Worm (Caenorhabditis elegans) whole organism, L4 larva: Measurements from ENCODE around the gene arrd-24.

Experiments used
- D1046.2 ChIP-seq: fragments of 200-800 bp; sonication (Bioruptor generic); IDR thresholded peaks from 2 replicates; pipeline ENCODE4 v1.3.6; 2022; ENCODE audit warnings: missing genetic modification characterization, missing compliant biosample characterization
- R02D3.7 ChIP-seq: fragments of 150-350 bp; sonication (generic microtip); optimal IDR thresholded peaks from 3 replicates; lab custom pipeline; 2014; ENCODE audit warnings: missing biosample characterization, missing genetic modification characterization
- Y48G9A.11 ChIP-seq: fragments of 200-800 bp; sonication (Bioruptor generic); IDR thresholded peaks from 2 replicates; pipeline ENCODE4 v1.3.6; 2022; ENCODE audit warnings: missing genetic modification reagents, missing genetic modification characterization, missing compliant biosample characterization
- Y75B8A.6 ChIP-seq: fragments of 200-800 bp; sonication (Bioruptor generic); IDR thresholded peaks from 2 replicates; pipeline ENCODE4 v1.3.6; 2022; ENCODE audit warnings: missing genetic modification reagents, missing genetic modification characterization, missing compliant biosample characterization
- ZK337.2 ChIP-seq: fragments of 200-800 bp; sonication (Bioruptor generic); IDR thresholded peaks from 2 replicates; pipeline ENCODE4 v1.3.6; 2022; ENCODE audit warnings: missing genetic modification reagents, missing genetic modification characterization, missing compliant biosample characterization
- aha-1 ChIP-seq: fragments of 150-350 bp; peaks from one replicate; lab custom pipeline; 2014; ENCODE audit warnings: missing biosample characterization, missing genetic modification characterization
- ceh-20 ChIP-seq: fragments of 200-800 bp; sonication (Bioruptor generic); IDR thresholded peaks from 2 replicates; pipeline ENCODE4 v1.3.6; 2022; ENCODE audit warnings: missing genetic modification reagents, missing genetic modification characterization, missing compliant biosample characterization
- ceh-28 ChIP-seq: fragments of 150-350 bp; optimal IDR thresholded peaks from 2 replicates; lab custom pipeline; 2014; ENCODE audit warnings: missing biosample characterization, missing genetic modification reagents, missing genetic modification characterization
- ceh-44 ChIP-seq: fragments of 200-800 bp; sonication (Bioruptor generic); IDR thresholded peaks from 2 replicates; pipeline ENCODE4 v1.3.6; 2022; ENCODE audit warnings: missing genetic modification reagents, missing genetic modification characterization, missing compliant biosample characterization
- ceh-62 ChIP-seq: sonication (generic microtip); optimal IDR thresholded peaks from 2 replicates; lab custom pipeline; 2017; ENCODE audit warnings: missing biosample characterization, missing genetic modification characterization
- ces-1 ChIP-seq: fragments of 150-350 bp; sonication (generic microtip); optimal IDR thresholded peaks from 4 replicates; lab custom pipeline; 2014; ENCODE audit warnings: missing biosample characterization, missing genetic modification reagents, missing genetic modification characterization
- daf-16 ChIP-seq, 3 experiments: sonication (generic microtip); optimal IDR thresholded peaks; 2 replicates each; lab custom pipeline; 2016 to 2017; ENCODE audit warnings: missing genetic modification characterization in 3 of 3, missing genetic modification reagents in 3 of 3, mild to moderate bottlenecking in 2 of 3, missing compliant biosample characterization in 2 of 3, missing biosample characterization in 1 of 3, moderate library complexity in 1 of 3
- dmd-6 ChIP-seq: fragments of 200-800 bp; sonication (Bioruptor generic); IDR thresholded peaks from 2 replicates; pipeline ENCODE4 v1.3.6; 2022; ENCODE audit warnings: missing genetic modification reagents, missing genetic modification characterization, missing compliant biosample characterization
- dve-1 ChIP-seq: sonication (generic microtip); optimal IDR thresholded peaks from 2 replicates; lab custom pipeline; 2017; ENCODE audit warnings: antibody characterized with exemption, mild to moderate bottlenecking, missing genetic modification characterization, missing compliant biosample characterization; ENCODE audit not compliant: insufficient read depth
- hif-1 ChIP-seq, 2 experiments: sonication (generic microtip); optimal IDR thresholded peaks; 2 replicates each; lab custom pipeline; 2016 to 2017; ENCODE audit warnings: missing compliant biosample characterization in 2 of 2, missing genetic modification characterization in 2 of 2, missing genetic modification reagents in 2 of 2, missing genotype in 2 of 2, mild to moderate bottlenecking in 1 of 2
- hlh-11 ChIP-seq: fragments of 200-800 bp; sonication (Bioruptor generic); optimal IDR thresholded peaks from 2 replicates; lab custom pipeline; 2018; ENCODE audit warnings: mild to moderate bottlenecking, missing genetic modification characterization, missing compliant biosample characterization
- hmg-1.1 ChIP-seq: fragments of 200-800 bp; sonication (Bioruptor generic); IDR thresholded peaks from 2 replicates; pipeline ENCODE4 v1.3.6; 2022; ENCODE audit warnings: missing genetic modification reagents, missing genetic modification characterization, missing compliant biosample characterization
- jun-1 ChIP-seq: fragments of 150-350 bp; optimal IDR thresholded peaks from 2 replicates; lab custom pipeline; 2014; ENCODE audit warnings: missing biosample characterization, missing genetic modification reagents, missing genetic modification characterization
- lin-38 ChIP-seq: fragments of 200-800 bp; sonication (Bioruptor generic); IDR thresholded peaks from 2 replicates; pipeline ENCODE4 v1.3.6; 2022; ENCODE audit warnings: missing genetic modification reagents, missing genetic modification characterization, missing compliant biosample characterization
- mep-1 ChIP-seq: fragments of 150-350 bp; sonication (generic microtip); optimal IDR thresholded peaks from 3 replicates; lab custom pipeline; 2014; ENCODE audit warnings: missing biosample characterization, missing genetic modification characterization
- mes-2 ChIP-seq: sonication (generic microtip); optimal IDR thresholded peaks from 2 replicates; lab custom pipeline; 2016; ENCODE audit warnings: missing genotype, mild to moderate bottlenecking, missing genetic modification characterization, missing compliant biosample characterization; ENCODE audit not compliant: poor library complexity, severe bottlenecking
- mxl-2 ChIP-seq: fragments of 200-800 bp; sonication (Bioruptor generic); conservative IDR thresholded peaks from 2 replicates; pipeline ENCODE4 v1.3.6; 2022; ENCODE audit warnings: missing genetic modification reagents, missing genetic modification characterization, missing compliant biosample characterization
- mxl-3 ChIP-seq: fragments of 200-800 bp; sonication (Bioruptor generic); optimal IDR thresholded peaks from 2 replicates; lab custom pipeline; 2018; ENCODE audit warnings: mild to moderate bottlenecking, missing genetic modification characterization, missing compliant biosample characterization
- nhr-11 ChIP-seq: fragments of 150-350 bp; optimal IDR thresholded peaks from 2 replicates; lab custom pipeline; 2014; ENCODE audit warnings: missing biosample characterization, missing genetic modification characterization
- nhr-111 ChIP-seq: fragments of 200-800 bp; sonication (Bioruptor generic); optimal IDR thresholded peaks from 2 replicates; lab custom pipeline; 2018; ENCODE audit warnings: mild to moderate bottlenecking, missing genetic modification characterization, missing compliant biosample characterization
- nhr-25 ChIP-seq: sonication (generic microtip); optimal IDR thresholded peaks from 2 replicates; lab custom pipeline; 2017; ENCODE audit warnings: missing genetic modification characterization, mild to moderate bottlenecking, missing compliant biosample characterization, antibody characterized with exemption, moderate library complexity, borderline replicate concordance; ENCODE audit not compliant: insufficient read depth
- nhr-28 ChIP-seq: fragments of 150-350 bp; optimal IDR thresholded peaks from 2 replicates; lab custom pipeline; 2014; ENCODE audit warnings: missing biosample characterization, missing genetic modification characterization
- nhr-41 ChIP-seq: fragments of 200-800 bp; sonication (Bioruptor generic); IDR thresholded peaks from 2 replicates; pipeline ENCODE4 v1.3.6; 2022; ENCODE audit warnings: missing genetic modification reagents, missing genetic modification characterization, missing compliant biosample characterization
- nhr-48 ChIP-seq: sonication (generic microtip); optimal IDR thresholded peaks from 2 replicates; lab custom pipeline; 2016; ENCODE audit warnings: mild to moderate bottlenecking, missing genetic modification characterization, missing compliant biosample characterization
- nhr-76 ChIP-seq: fragments of 150-350 bp; optimal IDR thresholded peaks from 2 replicates; lab custom pipeline; 2014; ENCODE audit warnings: missing biosample characterization, missing genetic modification characterization
- php-3 ChIP-seq: fragments of 200-800 bp; sonication (Bioruptor generic); IDR thresholded peaks from 2 replicates; pipeline ENCODE4 v1.3.6; 2022; ENCODE audit warnings: missing genetic modification reagents, missing genetic modification characterization, missing compliant biosample characterization
- pqm-1 ChIP-seq: sonication (generic microtip); optimal IDR thresholded peaks from 2 replicates; lab custom pipeline; 2017; ENCODE audit warnings: missing biosample characterization, missing genetic modification characterization
- saeg-2 ChIP-seq: fragments of 200-800 bp; sonication (Bioruptor generic); IDR thresholded peaks from 2 replicates; pipeline ENCODE4 v1.3.6; 2022; ENCODE audit warnings: missing genetic modification reagents, missing genetic modification characterization, missing compliant biosample characterization
- skn-1 ChIP-seq: fragments of 150-350 bp; optimal IDR thresholded peaks from 2 replicates; lab custom pipeline; 2014; ENCODE audit warnings: missing biosample characterization, missing genetic modification characterization
- spr-3 ChIP-seq: fragments of 200-800 bp; sonication (Bioruptor generic); optimal IDR thresholded peaks from 2 replicates; lab custom pipeline; 2018; ENCODE audit warnings: mild to moderate bottlenecking, missing genetic modification characterization, missing compliant biosample characterization
- unc-62 ChIP-seq, 3 experiments: fragments of 150-350 bp in 1 of 3; sonication (generic microtip); optimal IDR thresholded peaks in 2 of 3; peaks in 1 of 3; 1 replicate in 1 of 3; 2 replicates in 2 of 3; lab custom pipeline; 2014 to 2017; ENCODE audit warnings: missing biosample characterization in 3 of 3, missing genetic modification characterization in 3 of 3, missing genetic modification reagents in 3 of 3, missing genotype in 1 of 3
- vab-7 ChIP-seq: fragments of 200-800 bp; sonication (Bioruptor generic); IDR thresholded peaks from 2 replicates; pipeline ENCODE4 v1.3.6; 2022; ENCODE audit warnings: missing genetic modification reagents, missing genetic modification characterization, missing compliant biosample characterization

Gene arrd-24

DNA sequence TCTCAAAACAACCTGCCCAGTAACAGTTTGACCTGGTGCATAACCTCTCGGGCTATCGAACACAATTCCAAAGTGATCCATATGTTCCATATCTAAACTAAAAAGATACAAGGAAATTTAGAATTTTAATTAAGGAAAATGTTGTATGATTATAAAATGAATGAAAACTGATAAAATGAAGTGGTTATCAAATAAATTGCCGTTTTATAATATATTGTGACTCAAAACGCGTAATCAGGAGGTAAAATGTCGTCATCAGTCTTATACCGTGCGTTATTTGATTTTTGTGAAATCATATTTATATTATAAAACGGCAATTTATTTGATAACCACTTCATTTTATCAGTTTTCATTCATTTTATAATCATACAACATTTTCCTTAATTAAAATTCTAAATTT, at the start of gene arrd-24:
Gene arrd-24, minus strand, starts transcription at position 101 of the 400 bp plus-strand sequence.
- TF ChIP-seq pqm-1, result peak; percentile 24

DNA sequence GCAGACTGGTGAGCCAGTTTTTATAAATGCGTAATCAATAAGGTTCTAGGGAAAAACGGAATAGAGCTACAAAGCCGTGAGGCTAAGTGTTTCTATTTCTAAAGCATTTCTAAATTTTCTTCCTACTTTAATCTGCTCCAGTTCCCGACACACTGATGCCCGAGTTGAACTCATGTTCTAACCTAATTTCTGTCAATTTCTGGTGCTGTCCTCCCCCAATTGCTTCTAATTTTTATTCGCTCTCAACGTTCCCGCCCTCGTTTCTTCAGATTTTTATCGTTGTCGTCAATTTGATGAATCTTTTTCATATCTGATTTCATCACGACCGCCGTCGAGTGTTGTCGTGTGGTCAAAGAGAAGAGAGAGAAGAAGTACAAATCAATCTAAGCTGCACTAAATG, 49.6 kb upstream of the arrd-24 start:
- no peak for TF ChIP-seq nhr-76 (tag; lab: Kevin White, UChicago)
- no peak for TF ChIP-seq dve-1 (tag; lab: Kevin White, UChicago)
- TF ChIP-seq spr-3, result no peak
- no peak for TF ChIP-seq mxl-2 (GFP tag; lab: Robert Waterston, UW)
- no peak for TF ChIP-seq php-3 (GFP tag; lab: Robert Waterston, UW)
- TF ChIP-seq D1046.2 (GFP tag; lab: Robert Waterston, UW), result no peak
- TF ChIP-seq ceh-28 (tag; lab: Kevin White, UChicago), result no peak
- no peak for TF ChIP-seq hif-1 (tag; optimal IDR thresholded peaks at IDR 0.05; lab: Kevin White, UChicago)
- no peak for TF ChIP-seq lin-38
- no peak for TF ChIP-seq ces-1 (GFP tag; lab: Kevin White, UChicago)

DNA sequence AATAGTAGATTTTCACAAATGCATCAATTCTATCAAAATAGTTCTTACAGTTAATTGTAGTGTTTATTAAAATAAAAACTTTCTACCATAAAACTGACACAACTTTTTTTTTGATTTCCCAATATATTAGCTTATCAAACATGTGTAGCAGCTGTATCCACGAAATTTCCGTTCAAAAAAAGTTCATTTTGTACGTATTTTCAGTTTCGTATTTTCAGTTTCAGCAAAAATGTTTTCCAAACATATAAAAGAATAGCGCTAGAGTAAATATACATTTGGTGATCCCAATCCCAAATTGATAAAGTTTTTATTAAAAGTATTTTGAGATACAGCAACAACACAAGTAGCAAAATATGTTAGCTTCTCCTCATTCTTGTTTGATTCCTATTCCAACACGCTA, 49.1 kb upstream of the arrd-24 start:
- TF ChIP-seq unc-62 (GFP tag; optimal IDR thresholded peaks at IDR 0.05 in 1 of 2; lab: Kevin White, UChicago) (peak in 1 of 2 experiments; percentile 97), unc-62 (tag; optimal IDR thresholded peaks at IDR 0.05; lab: Kevin White, UChicago) (no peak), Y48G9A.11 (GFP tag; lab: Robert Waterston, UW) (no peak)

DNA sequence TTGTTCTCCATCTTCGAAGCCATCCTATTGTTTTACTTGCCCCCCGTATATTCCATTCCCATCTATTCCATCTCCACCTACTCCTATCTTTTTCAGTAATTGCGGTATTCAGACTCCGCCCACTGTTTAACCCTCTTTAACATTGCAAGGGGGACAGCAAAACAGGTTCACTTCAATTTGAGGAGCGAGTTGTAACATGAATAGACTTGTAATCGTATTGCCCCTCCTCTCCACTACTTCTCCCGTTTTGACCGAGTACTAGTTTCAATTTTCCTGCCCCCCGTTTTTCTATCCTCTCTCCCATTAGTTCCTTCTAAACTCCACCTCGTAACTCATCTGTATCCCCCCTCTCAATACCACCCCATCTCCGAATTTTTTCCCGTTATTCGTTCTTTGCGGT, 48.2 kb upstream of the arrd-24 start:
- TF ChIP-seq R02D3.7 (tag; lab: Kevin White, UChicago) (no peak), jun-1 (no peak), D1046.2 (GFP tag; lab: Robert Waterston, UW) (no peak), php-3 (GFP tag; lab: Robert Waterston, UW) (no peak)
- TF ChIP-seq, all 104 proteins: peak for 0

DNA sequence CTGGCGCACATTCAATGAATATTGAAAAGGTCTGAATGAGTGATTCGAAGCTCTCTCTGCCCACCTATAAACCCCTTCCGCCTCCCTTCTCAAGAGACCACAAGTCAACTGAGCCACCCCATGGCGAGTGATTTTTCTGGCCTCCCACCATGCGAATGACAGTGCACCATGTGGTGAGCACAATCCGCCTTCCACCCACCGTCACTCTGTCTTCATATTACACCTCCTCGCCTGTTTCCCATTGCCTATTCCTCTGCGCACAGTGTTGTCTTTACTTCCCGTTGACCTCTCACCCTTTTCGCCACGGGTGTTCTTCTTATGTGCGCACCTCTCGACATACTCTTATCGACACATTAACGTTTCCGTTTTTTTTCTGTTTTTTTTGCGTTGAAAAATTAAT, 46.6 kb upstream of the arrd-24 start:
- TF ChIP-seq nhr-11 (tag; lab: Kevin White, UChicago) (no peak), skn-1 (tag; lab: Kevin White, UChicago) (no peak), hlh-11 (tag; lab: Kevin White, UChicago) (no peak)

DNA sequence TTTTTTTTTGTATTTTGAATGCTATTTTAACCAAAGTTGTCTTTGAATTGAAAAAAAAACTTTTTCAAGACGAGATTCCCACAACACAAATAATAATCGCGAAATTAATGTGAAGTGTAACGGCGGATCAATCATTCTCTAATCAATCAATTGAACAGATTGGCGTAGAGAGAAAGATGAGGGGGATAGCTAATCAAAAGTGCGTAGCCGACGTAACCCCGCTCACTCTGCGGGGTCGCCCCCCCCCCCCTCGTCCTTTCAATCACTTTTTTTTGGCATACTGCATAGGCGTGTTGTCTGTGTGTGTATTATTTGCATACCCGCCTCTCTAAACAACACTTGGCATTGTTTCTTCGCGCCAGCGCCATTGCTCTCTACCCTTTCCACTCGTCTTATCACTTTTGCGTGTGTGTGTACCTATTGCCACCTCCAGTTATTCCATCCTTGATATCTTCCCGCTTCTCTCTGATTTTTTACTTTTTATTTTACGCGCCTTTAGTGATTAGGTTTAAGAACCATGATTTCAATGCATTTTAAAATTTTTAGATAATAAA, 44.2 kb upstream of the arrd-24 start:
- TF ChIP-seq hmg-1.1 (GFP tag; lab: Robert Waterston, UW), result no peak
- no peak for TF ChIP-seq daf-16 (GFP tag; optimal IDR thresholded peaks at IDR 0.05; lab: Kevin White, UChicago)
- TF ChIP-seq daf-16 (tag; optimal IDR thresholded peaks at IDR 0.05; lab: Kevin White, UChicago), result peak; percentile 67
- peak; percentile 14 for TF ChIP-seq mes-2 (tag; lab: Kevin White, UChicago)
- TF ChIP-seq Y75B8A.6 (GFP tag; lab: Robert Waterston, UW), result no peak
- no peak for TF ChIP-seq saeg-2 (GFP tag; lab: Robert Waterston, UW)
- no peak for TF ChIP-seq nhr-111 (GFP tag; lab: Kevin White, UChicago)
- TF ChIP-seq pqm-1, result peak; percentile 44
- TF ChIP-seq mep-1, result peak; percentile 49
- peak; percentile 47 for TF ChIP-seq mxl-3 (GFP tag; lab: Kevin White, UChicago)
- TF ChIP-seq nhr-48, result peak; percentile 21
- TF ChIP-seq ZK337.2 (GFP tag; lab: Robert Waterston, UW), result no peak
- TF ChIP-seq dve-1 (tag; lab: Kevin White, UChicago), result peak; percentile 1
- TF ChIP-seq dmd-6 (GFP tag; lab: Robert Waterston, UW), result peak; percentile 50
- no peak for TF ChIP-seq ceh-44 (GFP tag; lab: Robert Waterston, UW)
- TF ChIP-seq vab-7 (GFP tag; lab: Robert Waterston, UW), result no peak
- TF ChIP-seq nhr-28, result peak; percentile 42
- peak; percentile 1 for TF ChIP-seq nhr-25 (tag; lab: Kevin White, UChicago)
- peak; percentile 46 for TF ChIP-seq hlh-11 (tag; lab: Kevin White, UChicago)
- peak; percentile 4 for TF ChIP-seq aha-1 (tag; lab: Kevin White, UChicago)
- no peak for TF ChIP-seq ceh-20 (GFP tag; lab: Robert Waterston, UW)
- TF ChIP-seq nhr-41 (GFP tag; lab: Robert Waterston, UW), result peak; percentile 71; the same call in 1 of the 2 replicates
- no peak for TF ChIP-seq ceh-62
